Fruit fly (Drosophila melanogaster): ENCODE data around the gene dls.

DNA sequence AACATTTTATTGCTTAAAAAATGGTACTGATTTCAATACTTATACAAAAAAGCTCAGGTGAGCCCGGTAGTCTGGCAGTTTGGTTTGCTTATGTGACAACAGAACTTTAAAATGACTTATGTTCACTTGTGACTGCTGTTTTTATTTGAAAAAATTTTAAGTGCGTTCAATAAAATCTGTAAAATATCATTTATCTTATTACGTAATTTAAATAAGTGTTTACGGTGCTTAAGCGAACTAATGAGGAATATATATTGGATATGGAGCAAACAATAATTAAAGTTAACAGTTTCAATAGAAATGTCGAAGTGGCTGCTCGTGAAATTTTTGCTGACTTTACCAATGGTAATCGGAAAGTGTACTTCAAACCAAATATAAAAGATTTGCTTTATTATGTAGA, at the start of gene dls:
- TF ChIP-seq dl (GFP tag; optimal IDR thresholded peaks at IDR 0.05; ENCODE audit: insufficient read depth in 1 of 2, partially characterized antibody in 2 of 2) (no peak), psq (GFP tag; optimal IDR thresholded peaks at IDR 0.05) (no peak), usp (GFP tag; optimal IDR thresholded peaks at IDR 0.05) (no peak), lola (GFP tag; optimal IDR thresholded peaks at IDR 0.05) (no peak), Rel (GFP tag; optimal IDR thresholded peaks at IDR 0.05) (no peak), Rel (tag; optimal IDR thresholded peaks at IDR 0.05) (no peak), Jra (GFP tag; optimal IDR thresholded peaks at IDR 0.05) (no peak), pan (optimal IDR thresholded peaks at IDR 0.05) (no peak), N (GFP tag; optimal IDR thresholded peaks at IDR 0.05) (no peak), ey (GFP tag; optimal IDR thresholded peaks at IDR 0.05) (no peak)

Measured in whole organism, wandering third instar larva.